Fruit fly (Drosophila melanogaster) Kc167 (cell line): ENCODE results near the gene Nse1.

Experiments used
- Sin3A ChIP-seq: fragments of >200 bp; optimal IDR thresholded peaks from 2 replicates; lab custom pipeline; 2018; ENCODE audit warnings: missing external identifiers
- h ChIP-seq: fragments of >200 bp; optimal IDR thresholded peaks from 3 replicates; lab custom pipeline; 2018; ENCODE audit warnings: missing external identifiers
- insv ChIP-seq: fragments of >200 bp; optimal IDR thresholded peaks from 3 replicates; lab custom pipeline; 2018; ENCODE audit warnings: missing external identifiers
- psq ChIP-seq: fragments of >200 bp; optimal IDR thresholded peaks from 2 replicates; lab custom pipeline; 2017; ENCODE audit warnings: missing external identifiers

- TF ChIP-seq insv (lab: Kevin White, UChicago) (no peak), psq (lab: Kevin White, UChicago) (no peak), h (lab: Kevin White, UChicago) (no peak), Sin3A (lab: Kevin White, UChicago) (no peak)
Observed at dm6 chr2L:6649085-6649754, 28.2 kb downstream of the Nse1 start, which contains the start of the genes CG31635 and Tango1.
